Worm (Caenorhabditis elegans) whole organism, L1 larva: Measurements from ENCODE around the gene syx-2.

ENCODE experiments used
- C04F5.9 ChIP-seq: sonication (generic microtip); optimal IDR thresholded peaks from 2 replicates; lab custom pipeline; 2016; ENCODE audit warnings: missing genetic modification characterization, missing compliant biosample characterization
- C16A3.4 ChIP-seq: fragments of 150-350 bp; optimal IDR thresholded peaks from 2 replicates; lab custom pipeline; 2014; ENCODE audit warnings: missing biosample characterization, missing genetic modification characterization
- C34B4.2 ChIP-seq: sonication (generic microtip); optimal IDR thresholded peaks from 2 replicates; lab custom pipeline; 2017; ENCODE audit warnings: mild to moderate bottlenecking, missing genetic modification characterization, missing compliant biosample characterization
- F16B12.6 ChIP-seq: fragments of 150-350 bp; optimal IDR thresholded peaks from 2 replicates; lab custom pipeline; 2014; ENCODE audit warnings: missing biosample characterization, missing genetic modification characterization
- ama-1 ChIP-seq: fragments of 150-350 bp; optimal IDR thresholded peaks from 2 replicates; lab custom pipeline; 2014
- ceh-82 ChIP-seq, 3 experiments: fragments of 150-350 bp in 1 of 3; sonication (generic microtip) in 2 of 3; optimal IDR thresholded peaks; 2 replicates each; lab custom pipeline; 2014 to 2017; ENCODE audit warnings: missing biosample characterization in 3 of 3, missing genetic modification characterization in 3 of 3
- ceh-88 ChIP-seq: fragments of 200-800 bp; sonication (Bioruptor generic); IDR thresholded peaks from 2 replicates; pipeline ENCODE4 v1.3.6; 2022; ENCODE audit warnings: missing genetic modification characterization, missing compliant biosample characterization
- dpl-1 ChIP-seq, 3 experiments: fragments of 150-350 bp in 2 of 3; sonication (generic microtip) in 1 of 3; optimal IDR thresholded peaks; 2 replicates each; lab custom pipeline; 2014 to 2017; ENCODE audit warnings: missing biosample characterization in 3 of 3, missing genetic modification characterization in 3 of 3, missing genetic modification reagents in 3 of 3
- dsc-1 ChIP-seq: sonication (generic microtip); optimal IDR thresholded peaks from 2 replicates; lab custom pipeline; 2016; ENCODE audit warnings: mild to moderate bottlenecking, missing genetic modification characterization, missing compliant biosample characterization
- efl-1 ChIP-seq, 4 experiments: fragments of 150-350 bp; optimal IDR thresholded peaks in 3 of 4; peaks in 1 of 4; 1 replicate in 1 of 4; 2 replicates in 3 of 4; lab custom pipeline; 2014; ENCODE audit warnings: missing biosample characterization in 2 of 4, missing genetic modification characterization in 2 of 4, missing genetic modification reagents in 2 of 4
- efl-3 ChIP-seq: fragments of 200-800 bp; sonication (Bioruptor generic); optimal IDR thresholded peaks from 2 replicates; lab custom pipeline; 2018; ENCODE audit warnings: mild to moderate bottlenecking, missing genetic modification characterization, missing compliant biosample characterization
- elt-3 ChIP-seq, 6 experiments: fragments of 150-350 bp in 1 of 6; sonication (generic microtip); optimal IDR thresholded peaks; 2 replicates each; lab custom pipeline; 2017 to 2018; ENCODE audit warnings: missing biosample characterization in 6 of 6, missing genetic modification characterization in 6 of 6, inconsistent platforms in 1 of 6
- ets-5 ChIP-seq: fragments of 200-800 bp; sonication (Bioruptor generic); IDR thresholded peaks from 2 replicates; pipeline ENCODE4 v1.3.6; 2022; ENCODE audit warnings: missing genetic modification characterization, missing compliant biosample characterization
- fos-1 ChIP-seq: fragments of 150-350 bp; optimal IDR thresholded peaks from 2 replicates; lab custom pipeline; 2014; ENCODE audit warnings: missing biosample characterization, missing genetic modification characterization
- hlh-17 ChIP-seq: fragments of 200-800 bp; sonication (Bioruptor generic); optimal IDR thresholded peaks from 2 replicates; lab custom pipeline; 2018; ENCODE audit warnings: missing genetic modification characterization, mild to moderate bottlenecking, missing compliant biosample characterization, moderate library complexity, borderline replicate concordance
- hpl-2 ChIP-seq: fragments of 150-350 bp; optimal IDR thresholded peaks from 2 replicates; lab custom pipeline; 2014; ENCODE audit warnings: missing biosample characterization, missing genetic modification reagents, missing genetic modification characterization
- jun-1 ChIP-seq: fragments of 150-350 bp; optimal IDR thresholded peaks from 2 replicates; lab custom pipeline; 2014; ENCODE audit warnings: missing biosample characterization, missing genetic modification reagents, missing genetic modification characterization
- lin-13 ChIP-seq: fragments of 150-350 bp; optimal IDR thresholded peaks from 2 replicates; lab custom pipeline; 2014; ENCODE audit warnings: missing biosample characterization, missing genetic modification reagents, missing genetic modification characterization
- lin-14 ChIP-seq: fragments of 200-800 bp; sonication (Bioruptor generic); optimal IDR thresholded peaks from 2 replicates; lab custom pipeline; 2018; ENCODE audit warnings: mild to moderate bottlenecking, missing genetic modification characterization, moderate library complexity, missing compliant biosample characterization
- lin-35 ChIP-seq, 2 experiments: fragments of 150-350 bp; optimal IDR thresholded peaks; 2 replicates each; lab custom pipeline; 2014; ENCODE audit warnings: missing biosample characterization in 2 of 2, missing genetic modification characterization in 2 of 2, missing genetic modification reagents in 2 of 2
- lin-39 ChIP-seq: fragments of 150-350 bp; optimal IDR thresholded peaks from 2 replicates; lab custom pipeline; 2014; ENCODE audit warnings: missing biosample characterization, missing genetic modification reagents, missing genetic modification characterization
- lsy-2 ChIP-seq, 2 experiments: fragments of 150-350 bp; optimal IDR thresholded peaks; 2 replicates each; lab custom pipeline; 2014; ENCODE audit warnings: missing biosample characterization in 2 of 2, missing genetic modification characterization in 2 of 2
- mab-9 ChIP-seq: fragments of 200-800 bp; sonication (Bioruptor generic); IDR thresholded peaks from 2 replicates; pipeline ENCODE4 v1.3.6; 2022; ENCODE audit warnings: missing genetic modification reagents, missing genetic modification characterization, missing compliant biosample characterization
- mep-1 ChIP-seq: fragments of 150-350 bp; optimal IDR thresholded peaks from 2 replicates; lab custom pipeline; 2014; ENCODE audit warnings: missing biosample characterization, missing genetic modification characterization
- nhr-11 ChIP-seq: fragments of 150-350 bp; optimal IDR thresholded peaks from 2 replicates; lab custom pipeline; 2014; ENCODE audit warnings: missing biosample characterization, missing genetic modification characterization
- nhr-19 ChIP-seq: fragments of 200-800 bp; sonication (Bioruptor generic); conservative IDR thresholded peaks from 2 replicates; pipeline ENCODE4 v1.3.6; 2022; ENCODE audit warnings: missing genetic modification characterization, missing compliant biosample characterization
- nhr-47 ChIP-seq: sonication (generic microtip); optimal IDR thresholded peaks from 2 replicates; lab custom pipeline; 2016; ENCODE audit warnings: mild to moderate bottlenecking, missing genetic modification characterization, moderate library complexity, missing compliant biosample characterization
- nhr-71 ChIP-seq: sonication (generic microtip); optimal IDR thresholded peaks from 2 replicates; lab custom pipeline; 2016; ENCODE audit warnings: mild to moderate bottlenecking, missing genetic modification characterization, moderate library complexity, missing compliant biosample characterization
- nhr-76 ChIP-seq: sonication (generic microtip); optimal IDR thresholded peaks from 2 replicates; lab custom pipeline; 2017; ENCODE audit warnings: missing biosample characterization, missing genetic modification characterization
- nhr-77 ChIP-seq: fragments of 150-350 bp; optimal IDR thresholded peaks from 2 replicates; lab custom pipeline; 2014; ENCODE audit warnings: missing biosample characterization, missing genetic modification characterization
- nhr-84 ChIP-seq: sonication (generic microtip); optimal IDR thresholded peaks from 2 replicates; lab custom pipeline; 2017; ENCODE audit warnings: missing biosample characterization, missing genetic modification characterization
- nhr-85 ChIP-seq: sonication (generic microtip); peaks from one replicate; lab custom pipeline; 2016; ENCODE audit warnings: missing genetic modification characterization, inconsistent platforms, missing compliant biosample characterization
- nhr-90 ChIP-seq: sonication (generic microtip); optimal IDR thresholded peaks from 2 replicates; lab custom pipeline; 2016; ENCODE audit warnings: mild to moderate bottlenecking, missing genetic modification characterization, missing compliant biosample characterization; ENCODE audit not compliant: poor library complexity
- pag-3 ChIP-seq: sonication (generic microtip); optimal IDR thresholded peaks from 2 replicates; lab custom pipeline; 2017; ENCODE audit warnings: missing genetic modification characterization, mild to moderate bottlenecking, missing compliant biosample characterization, antibody characterized with exemption, borderline replicate concordance; ENCODE audit not compliant: insufficient read depth
- rnt-1 ChIP-seq: sonication (generic microtip); optimal IDR thresholded peaks from 2 replicates; lab custom pipeline; 2016; ENCODE audit warnings: mild to moderate bottlenecking, missing genetic modification characterization, moderate library complexity, missing compliant biosample characterization
- snu-23 ChIP-seq: sonication (generic microtip); optimal IDR thresholded peaks from 2 replicates; lab custom pipeline; 2016; ENCODE audit warnings: missing genetic modification characterization, missing compliant biosample characterization
- sox-4 ChIP-seq: sonication (generic microtip); optimal IDR thresholded peaks from 2 replicates; lab custom pipeline; 2016; ENCODE audit warnings: missing genetic modification characterization, missing compliant biosample characterization
- sptf-1 ChIP-seq: fragments of 150-350 bp; optimal IDR thresholded peaks from 2 replicates; lab custom pipeline; 2014; ENCODE audit warnings: missing biosample characterization, missing genetic modification characterization
- swsn-7 ChIP-seq: sonication (generic microtip); optimal IDR thresholded peaks from 2 replicates; lab custom pipeline; 2016; ENCODE audit warnings: missing genetic modification characterization, missing compliant biosample characterization
- tlp-1 ChIP-seq: fragments of 150-350 bp; optimal IDR thresholded peaks from 2 replicates; lab custom pipeline; 2014; ENCODE audit warnings: missing biosample characterization, missing genetic modification characterization
- unc-130 ChIP-seq: fragments of 150-350 bp; optimal IDR thresholded peaks from 2 replicates; lab custom pipeline; 2017; ENCODE audit warnings: missing biosample characterization, missing genetic modification characterization, inconsistent platforms
- unc-30 ChIP-seq: sonication (generic microtip); optimal IDR thresholded peaks from 2 replicates; lab custom pipeline; 2017; ENCODE audit warnings: missing biosample characterization, missing genetic modification characterization
- unc-62 ChIP-seq: fragments of 150-350 bp; optimal IDR thresholded peaks from 2 replicates; lab custom pipeline; 2014; ENCODE audit warnings: missing biosample characterization, missing genetic modification reagents, missing genetic modification characterization
- unc-98 ChIP-seq: fragments of 200-800 bp; sonication (Bioruptor generic); IDR thresholded peaks from 2 replicates; pipeline ENCODE4 v1.3.6; 2022; ENCODE audit warnings: missing genetic modification characterization, missing compliant biosample characterization
- zag-1 ChIP-seq: fragments of 150-350 bp; optimal IDR thresholded peaks from 2 replicates; lab custom pipeline; 2014; ENCODE audit warnings: missing biosample characterization, missing genetic modification characterization
- zip-4 ChIP-seq: fragments of 200-800 bp; sonication (Bioruptor generic); optimal IDR thresholded peaks from 2 replicates; lab custom pipeline; 2018; ENCODE audit warnings: mild to moderate bottlenecking, missing genetic modification characterization, moderate library complexity, missing compliant biosample characterization
- ztf-11 ChIP-seq, 2 experiments: sonication (generic microtip); optimal IDR thresholded peaks; 2 replicates each; lab custom pipeline; 2016 to 2017; ENCODE audit warnings: missing genetic modification characterization in 2 of 2, missing biosample characterization in 1 of 2, missing compliant biosample characterization in 1 of 2
- ztf-4 ChIP-seq: fragments of 150-350 bp; optimal IDR thresholded peaks from 2 replicates; lab custom pipeline; 2014; ENCODE audit warnings: missing biosample characterization, missing genetic modification characterization

Gene syx-2

DNA sequence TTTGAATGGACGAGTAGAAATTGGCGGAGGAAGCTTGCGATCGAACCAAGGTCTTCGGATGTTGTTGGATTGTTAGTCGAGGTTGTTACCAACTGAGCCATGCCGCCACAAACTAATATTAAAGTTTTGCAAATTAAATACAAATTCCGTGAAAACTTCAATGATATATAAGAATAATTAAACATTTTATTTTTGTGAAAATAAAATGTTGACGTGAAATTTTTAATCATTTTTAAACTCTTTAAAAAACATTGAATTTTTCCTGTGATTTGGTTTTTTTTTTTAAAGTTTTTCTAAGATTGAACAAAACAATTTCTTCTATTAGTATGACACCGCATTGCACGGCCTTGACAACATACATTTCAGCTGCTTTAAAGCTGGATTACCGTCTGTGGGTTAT is 30.7 kb downstream of the syx-2 start, which contains the start of gene C31E10.11:
Gene C31E10.11, minus strand, starts transcription at position 101 of the 400 bp plus-strand sequence.
- TF ChIP-seq nhr-77 (tag; lab: Kevin White, UChicago): no peak
- no peak for TF ChIP-seq tlp-1 (tag; lab: Kevin White, UChicago)
- no peak for TF ChIP-seq fos-1 (tag; lab: Kevin White, UChicago)
- no peak for TF ChIP-seq mep-1 (tag; lab: Kevin White, UChicago)
- no peak for TF ChIP-seq ceh-88 (GFP tag; lab: Robert Waterston, UW)
- TF ChIP-seq rnt-1 (tag; lab: Kevin White, UChicago): no peak
- TF ChIP-seq sox-4 (tag; lab: Kevin White, UChicago): no peak
- TF ChIP-seq C34B4.2 (tag; lab: Kevin White, UChicago): no peak
- TF ChIP-seq pag-3: no peak
- no peak for TF ChIP-seq unc-130 (tag; lab: Kevin White, UChicago)
- TF ChIP-seq nhr-85 (tag; lab: Kevin White, UChicago): no peak
- no peak for TF ChIP-seq nhr-19 (GFP tag; lab: Robert Waterston, UW)
- TF ChIP-seq nhr-76 (tag; lab: Kevin White, UChicago): no peak
- no peak for TF ChIP-seq hpl-2 (GFP tag; lab: Kevin White, UChicago)
- no peak for TF ChIP-seq lin-35 (GFP tag; optimal IDR thresholded peaks at IDR 0.05; lab: Kevin White, UChicago)
- TF ChIP-seq efl-3 (GFP tag; lab: Kevin White, UChicago): no peak
- no peak for TF ChIP-seq jun-1
- no peak for TF ChIP-seq efl-1 (optimal IDR thresholded peaks at IDR 0.05; lab: Kevin White, UChicago)
- no peak for TF ChIP-seq efl-1 (GFP tag; optimal IDR thresholded peaks at IDR 0.05 in 1 of 2; lab: Kevin White, UChicago)

- TF ChIP-seq ceh-82 (tag; optimal IDR thresholded peaks at IDR 0.05; lab: Kevin White, UChicago) (peak; percentile 26 to 61 (median 55)), efl-1 (optimal IDR thresholded peaks at IDR 0.05; lab: Kevin White, UChicago) (peak; percentile 50 to 52), efl-1 (GFP tag; optimal IDR thresholded peaks at IDR 0.05 in 1 of 2; lab: Kevin White, UChicago) (peak in 1 of 2 experiments; percentile 43), tlp-1 (tag; lab: Kevin White, UChicago) (no peak), nhr-90 (tag; lab: Kevin White, UChicago) (peak; percentile 53), dpl-1 (GFP tag; optimal IDR thresholded peaks at IDR 0.05; lab: Kevin White, UChicago) (peak; percentile 33 to 39 (median 38)), zip-4 (no peak), nhr-84 (tag; lab: Kevin White, UChicago) (no peak), ets-5 (GFP tag; lab: Robert Waterston, UW) (no peak), mab-9 (GFP tag; lab: Robert Waterston, UW) (no peak), sptf-1 (tag; lab: Kevin White, UChicago) (no peak), zag-1 (tag; lab: Kevin White, UChicago) (no peak), lsy-2 (tag; optimal IDR thresholded peaks at IDR 0.05; lab: Kevin White, UChicago) (peak; percentile 39 to 74), dsc-1 (tag; lab: Kevin White, UChicago) (peak; percentile 47), nhr-85 (tag; lab: Kevin White, UChicago) (peak; percentile 77), nhr-71 (tag; lab: Kevin White, UChicago) (peak; percentile 73), jun-1 (no peak), F16B12.6 (tag; lab: Kevin White, UChicago) (peak; percentile 96), hlh-17 (GFP tag; lab: Kevin White, UChicago) (no peak), C04F5.9 (tag; lab: Kevin White, UChicago) (no peak), pag-3 (peak; percentile 36), fos-1 (tag; lab: Kevin White, UChicago) (peak; percentile 4), unc-62 (GFP tag; lab: Kevin White, UChicago) (no peak), snu-23 (peak; percentile 73), lin-14 (GFP tag; lab: Kevin White, UChicago) (no peak), ztf-4 (tag; lab: Kevin White, UChicago) (no peak), nhr-77 (tag; lab: Kevin White, UChicago) (no peak), elt-3 (tag; optimal IDR thresholded peaks at IDR 0.05; lab: Kevin White, UChicago) (peak in 1 of 6 experiments; percentile 7), C16A3.4 (tag; lab: Kevin White, UChicago) (peak; percentile 68), ztf-11 (tag; optimal IDR thresholded peaks at IDR 0.05; lab: Kevin White, UChicago) (no peak), nhr-19 (GFP tag; lab: Robert Waterston, UW) (peak; percentile 53), lin-13 (GFP tag; lab: Kevin White, UChicago) (no peak), C34B4.2 (tag; lab: Kevin White, UChicago) (no peak), unc-30 (tag; lab: Kevin White, UChicago) (no peak), unc-98 (no peak), nhr-11 (tag; lab: Kevin White, UChicago) (no peak), swsn-7 (tag; lab: Kevin White, UChicago) (peak; percentile 52), ama-1 (no peak), lin-39 (tag; lab: Kevin White, UChicago) (no peak), nhr-47 (peak; percentile 72)
Measured at ce11 chrX:13995803-13996388, 35.9 kb downstream of the syx-2 start, which contains the start of the genes C31E10.5 and C31E10.6. Gene C31E10.5 (minus strand): TSS chrX:13995834. Gene C31E10.6 (plus strand): TSS chrX:13996338.
